Worm (Caenorhabditis elegans) whole organism, L4 larva: ENCODE results near the gene Y39B6A.7.
A peak's percentile ranks its signal among the peaks of the same experiment; 100 is the strongest.

Experiments used
- F49E8.2 ChIP-seq: sonication (generic microtip); optimal IDR thresholded peaks from 2 replicates; lab custom pipeline; 2016; ENCODE audit warnings: missing compliant biosample characterization, mild to moderate bottlenecking, missing genetic modification characterization, borderline replicate concordance
- ZK337.2 ChIP-seq: fragments of 200-800 bp; sonication (Bioruptor generic); IDR thresholded peaks from 2 replicates; pipeline ENCODE4 v1.3.6; 2022; ENCODE audit warnings: missing genetic modification reagents, missing genetic modification characterization, missing compliant biosample characterization
- aha-1 ChIP-seq: fragments of 150-350 bp; peaks from one replicate; lab custom pipeline; 2014; ENCODE audit warnings: missing biosample characterization, missing genetic modification characterization
- ama-1 ChIP-seq: fragments of 150-350 bp; optimal IDR thresholded peaks from 2 replicates; lab custom pipeline; 2014; ENCODE audit warnings: inconsistent platforms, mixed read lengths
- ceh-20 ChIP-seq: fragments of 200-800 bp; sonication (Bioruptor generic); IDR thresholded peaks from 2 replicates; pipeline ENCODE4 v1.3.6; 2022; ENCODE audit warnings: missing genetic modification reagents, missing genetic modification characterization, missing compliant biosample characterization
- ces-1 ChIP-seq: fragments of 150-350 bp; sonication (generic microtip); optimal IDR thresholded peaks from 4 replicates; lab custom pipeline; 2014; ENCODE audit warnings: missing biosample characterization, missing genetic modification reagents, missing genetic modification characterization
- fos-1 ChIP-seq: fragments of 150-350 bp; optimal IDR thresholded peaks from 2 replicates; lab custom pipeline; 2014; ENCODE audit warnings: missing biosample characterization, missing genetic modification characterization
- lin-15B ChIP-seq: fragments of 150-350 bp; sonication (generic microtip); optimal IDR thresholded peaks from 3 replicates; lab custom pipeline; 2014; ENCODE audit warnings: missing biosample characterization, missing genetic modification characterization
- nhr-237 ChIP-seq: sonication (generic microtip); optimal IDR thresholded peaks from 2 replicates; lab custom pipeline; 2017; ENCODE audit warnings: missing biosample characterization, missing genetic modification characterization
- nhr-6 ChIP-seq: fragments of 150-350 bp; optimal IDR thresholded peaks from 2 replicates; lab custom pipeline; 2014; ENCODE audit warnings: missing biosample characterization, missing genetic modification characterization
- nhr-76 ChIP-seq: fragments of 150-350 bp; optimal IDR thresholded peaks from 2 replicates; lab custom pipeline; 2014; ENCODE audit warnings: missing biosample characterization, missing genetic modification characterization
- ztf-11 ChIP-seq: fragments of 150-350 bp; optimal IDR thresholded peaks from 2 replicates; lab custom pipeline; 2014; ENCODE audit warnings: missing biosample characterization, missing genetic modification characterization

DNA sequence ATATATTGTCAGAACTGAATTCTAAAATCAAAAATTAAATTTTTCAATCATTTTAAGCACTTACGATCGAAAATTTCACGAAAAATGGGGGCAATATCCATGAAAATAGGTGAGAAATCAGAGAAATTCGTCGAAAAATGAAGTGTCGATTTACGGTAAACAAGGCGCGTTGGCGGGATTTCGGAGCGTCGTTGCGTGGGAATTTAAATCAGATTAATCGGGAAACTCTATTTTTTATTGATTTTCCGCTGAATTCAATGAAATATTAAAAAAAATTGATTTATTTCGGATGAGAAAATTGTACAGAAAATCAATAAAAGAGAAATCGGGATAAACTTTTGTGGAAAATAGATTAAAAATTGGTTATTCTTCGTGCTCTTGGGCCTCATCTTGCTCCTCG, 29.7 kb downstream of the Y39B6A.7 start, which contains the start of gene Y39B6A.13:
- no peak for TF ChIP-seq nhr-6 (tag; lab: Kevin White, UChicago)
- TF ChIP-seq ztf-11 (tag; lab: Kevin White, UChicago) = no peak
- no peak for TF ChIP-seq F49E8.2 (tag; lab: Kevin White, UChicago)
- no peak for TF ChIP-seq ZK337.2 (GFP tag; lab: Robert Waterston, UW)
- no peak for TF ChIP-seq fos-1 (tag; lab: Kevin White, UChicago)
- no peak for TF ChIP-seq lin-15B (tag; lab: Kevin White, UChicago)
- TF ChIP-seq ces-1 (GFP tag; lab: Kevin White, UChicago) = no peak
- no peak for TF ChIP-seq nhr-76 (tag; lab: Kevin White, UChicago)
- TF ChIP-seq aha-1 (tag; lab: Kevin White, UChicago) = peak; percentile 12
- no peak for TF ChIP-seq ceh-20 (GFP tag; lab: Robert Waterston, UW)
- TF ChIP-seq nhr-237 (tag; lab: Kevin White, UChicago) = no peak
- TF ChIP-seq ama-1 (lab: Kevin White, UChicago) = no peak
